Fruit fly (Drosophila melanogaster): ENCODE data around the gene CG9673.

DNA sequence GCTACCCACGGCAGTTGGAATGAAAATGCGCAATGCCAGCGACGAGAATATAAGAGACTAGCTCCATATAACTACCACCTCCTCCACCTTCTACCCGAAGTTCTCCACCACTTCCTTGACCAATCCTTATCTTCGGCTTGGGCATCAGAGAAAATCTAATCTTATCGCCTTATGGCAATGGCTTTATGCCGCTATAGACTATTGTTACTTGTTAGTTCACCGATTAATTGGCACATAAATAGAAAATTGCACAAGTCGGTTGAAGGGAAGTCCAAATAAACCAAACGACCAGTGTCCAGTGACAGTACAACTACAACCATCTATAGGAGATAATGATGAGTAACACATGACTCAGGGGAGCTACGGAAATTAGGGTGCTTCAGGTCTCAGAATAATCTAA is 1.7 kb downstream of the CG9673 start, which contains the start of gene sphe:
- TF ChIP-seq Sin3A (optimal IDR thresholded peaks at IDR 0.05) (no peak), ttk (optimal IDR thresholded peaks at IDR 0.05) (no peak), psq (optimal IDR thresholded peaks at IDR 0.05) (no peak), h (optimal IDR thresholded peaks at IDR 0.05) (no peak), Myc (optimal IDR thresholded peaks at IDR 0.05) (no peak)
